Fruit fly (Drosophila melanogaster) whole organism, adult: ENCODE results near the gene CG42369.

Experiments used
- CG11617 ChIP-seq: fragments of 200-800 bp; sonication (Bioruptor generic); optimal IDR thresholded peaks from 2 replicates; lab custom pipeline; 2017; ENCODE audit warnings: mild to moderate bottlenecking, missing biosample characterization, missing genetic modification reagents, missing genetic modification characterization
- CG12768 ChIP-seq: fragments of 200-800 bp; sonication (Bioruptor generic); optimal IDR thresholded peaks from 2 replicates; lab custom pipeline; 2017; ENCODE audit warnings: missing biosample characterization, missing genetic modification characterization, mild to moderate bottlenecking, moderate library complexity, missing genetic modification reagents
- CG14711 ChIP-seq: fragments of 200-800 bp; sonication (Bioruptor generic); optimal IDR thresholded peaks from 2 replicates; lab custom pipeline; 2018; ENCODE audit warnings: missing biosample characterization, mild to moderate bottlenecking, missing genetic modification characterization, moderate library complexity
- CG1620 ChIP-seq: fragments of 200-800 bp; sonication (Bioruptor generic); optimal IDR thresholded peaks from 2 replicates; lab custom pipeline; 2016; ENCODE audit warnings: missing biosample characterization, missing genetic modification characterization
- CG33017 ChIP-seq: fragments of 200-800 bp; sonication (Bioruptor generic); optimal IDR thresholded peaks from 2 replicates; lab custom pipeline; 2018; ENCODE audit warnings: missing biosample characterization, mild to moderate bottlenecking, missing genetic modification characterization, moderate library complexity
- CG5204 ChIP-seq: fragments of 200-800 bp; sonication (Bioruptor generic); optimal IDR thresholded peaks from 2 replicates; lab custom pipeline; 2016; ENCODE audit warnings: missing biosample characterization, missing genetic modification characterization
- CG7045 ChIP-seq: fragments of 200-800 bp; sonication (Bioruptor generic); optimal IDR thresholded peaks from 2 replicates; lab custom pipeline; 2017; ENCODE audit warnings: missing biosample characterization, mild to moderate bottlenecking, missing genetic modification characterization
- CG7101 ChIP-seq: fragments of 200-800 bp; sonication (Bioruptor generic); optimal IDR thresholded peaks from 2 replicates; lab custom pipeline; 2018; ENCODE audit warnings: missing biosample characterization, mild to moderate bottlenecking, missing genetic modification characterization, moderate library complexity
- Clk ChIP-seq: fragments of 200-800 bp; sonication (Bioruptor generic); optimal IDR thresholded peaks from 2 replicates; lab custom pipeline; 2017; ENCODE audit warnings: missing biosample characterization, missing genetic modification characterization
- Crg-1 ChIP-seq: fragments of 200-800 bp; sonication (Bioruptor generic); optimal IDR thresholded peaks from 2 replicates; lab custom pipeline; 2016; ENCODE audit warnings: missing biosample characterization, missing genetic modification characterization
- Hr96 ChIP-seq: fragments of 200-800 bp; sonication (Bioruptor generic); optimal IDR thresholded peaks from 2 replicates; lab custom pipeline; 2016; ENCODE audit warnings: missing biosample characterization, missing genetic modification characterization
- Mnt ChIP-seq: fragments of 200-800 bp; sonication (Bioruptor generic); optimal IDR thresholded peaks from 2 replicates; lab custom pipeline; 2016; ENCODE audit warnings: missing biosample characterization, mild to moderate bottlenecking, missing genetic modification characterization
- bab1 ChIP-seq: fragments of 200-800 bp; sonication (Bioruptor generic); optimal IDR thresholded peaks from 3 replicates; lab custom pipeline; 2019; ENCODE audit warnings: missing biosample characterization, mild to moderate bottlenecking, missing genetic modification characterization, moderate library complexity
- cic ChIP-seq: fragments of 200-800 bp; sonication (Bioruptor generic); optimal IDR thresholded peaks from 2 replicates; lab custom pipeline; 2017; ENCODE audit warnings: missing biosample characterization, mild to moderate bottlenecking, missing genetic modification characterization, moderate library complexity
- cnc ChIP-seq, 2 experiments: fragments of >200 bp; optimal IDR thresholded peaks; 2 replicates each; lab custom pipeline; 2017
- kay ChIP-seq: fragments of 200-800 bp; sonication (Bioruptor generic); peaks from one replicate; lab custom pipeline; 2016; ENCODE audit warnings: missing biosample characterization, missing genetic modification characterization, borderline replicate concordance
- ovo ChIP-seq: fragments of 200-800 bp; sonication (Bioruptor generic); optimal IDR thresholded peaks from 2 replicates; lab custom pipeline; 2016; ENCODE audit warnings: missing biosample characterization, missing genetic modification characterization
- pad ChIP-seq: fragments of 200-800 bp; sonication (Bioruptor generic); optimal IDR thresholded peaks from 3 replicates; lab custom pipeline; 2017; ENCODE audit warnings: missing biosample characterization, missing genetic modification characterization, mild to moderate bottlenecking, moderate library complexity, missing genetic modification reagents
- tj ChIP-seq: fragments of 200-800 bp; sonication (Bioruptor generic); optimal IDR thresholded peaks from 3 replicates; lab custom pipeline; 2017; ENCODE audit warnings: missing biosample characterization, mild to moderate bottlenecking, missing genetic modification characterization, moderate library complexity
- toe ChIP-seq: fragments of 200-800 bp; sonication (Bioruptor generic); optimal IDR thresholded peaks from 2 replicates; lab custom pipeline; 2016; ENCODE audit warnings: missing biosample characterization, missing genetic modification characterization

Gene CG42369

dm6 chr2L:6411089-6411757 is 14.2 kb upstream of the CG42369 start, which contains the start of gene DIP-epsilon:
Gene DIP-epsilon, minus strand, starts transcription at chr2L:6411326.
- TF ChIP-seq kay (no peak), CG11617 (no peak), pad (GFP tag; lab: Kevin White, UChicago) (no peak), CG7101 (tag; lab: Kevin White, UChicago) (no peak), CG7045 (GFP tag; lab: Kevin White, UChicago) (no peak), CG33017 (tag; lab: Kevin White, UChicago) (no peak), Crg-1 (GFP tag; lab: Kevin White, UChicago) (no peak), Hr96 (GFP tag; lab: Kevin White, UChicago) (no peak), CG14711 (tag; lab: Kevin White, UChicago) (no peak), toe (no peak), tj (no peak), cic (GFP tag; lab: Kevin White, UChicago) (no peak)

- TF ChIP-seq ovo (GFP tag; lab: Kevin White, UChicago) (no peak), Mnt (no peak), Clk (no peak)
Measured at dm6 chr2L:6391469-6391868, 5.6 kb downstream of the CG42369 start.

DNA sequence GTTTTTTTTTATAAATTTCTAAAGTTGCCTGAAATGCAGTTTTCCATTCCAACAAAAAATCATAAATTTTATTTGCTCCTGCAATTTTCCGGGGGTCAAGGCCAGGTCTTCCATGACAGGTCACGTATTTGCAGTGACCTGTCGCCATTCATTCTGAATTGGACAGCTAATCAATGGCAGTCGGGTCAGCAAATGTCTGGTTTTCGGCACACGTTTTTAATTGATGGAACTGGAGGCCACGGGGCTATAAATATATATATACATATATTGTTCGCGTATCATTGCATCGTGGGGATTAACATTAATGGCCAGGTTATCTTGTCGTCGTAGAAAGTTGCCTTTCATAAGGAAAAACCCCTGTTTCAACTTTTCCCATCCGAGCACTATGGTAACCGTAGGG is 10.0 kb downstream of the CG42369 start:
- TF ChIP-seq CG12768 (GFP tag; lab: Kevin White, UChicago) = no peak
- TF ChIP-seq CG33017 (tag; lab: Kevin White, UChicago) = no peak
- TF ChIP-seq pad (GFP tag; lab: Kevin White, UChicago) = no peak
- TF ChIP-seq CG14711 (tag; lab: Kevin White, UChicago) = no peak
- TF ChIP-seq bab1 = no peak
- TF ChIP-seq CG1620 (GFP tag; lab: Kevin White, UChicago) = no peak
- no peak for TF ChIP-seq CG7045 (GFP tag; lab: Kevin White, UChicago)
- TF ChIP-seq cnc (optimal IDR thresholded peaks at IDR 0.05; lab: Kevin White, UChicago) = no peak
- no peak for TF ChIP-seq CG7101 (tag; lab: Kevin White, UChicago)

DNA sequence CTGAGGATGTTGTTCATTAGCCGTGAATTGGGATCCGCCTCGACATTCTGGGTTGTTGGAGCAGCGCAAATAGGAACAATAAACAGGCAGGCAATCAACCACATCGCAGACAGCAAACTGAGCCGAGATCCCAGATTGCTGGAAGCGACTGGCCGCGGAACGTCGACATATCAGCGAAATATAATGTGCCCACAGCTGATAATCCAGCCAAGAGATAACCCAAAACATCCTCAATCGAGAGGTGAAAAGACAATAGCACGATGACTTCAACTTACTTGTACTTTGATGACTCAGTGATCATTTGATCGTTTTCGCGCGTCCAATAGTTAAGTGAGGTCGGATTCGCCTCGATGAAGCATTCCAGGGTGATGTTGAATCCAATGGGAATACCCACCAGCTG is 11.6 kb downstream of the CG42369 start, which contains the start of gene Nepl6:
Gene Nepl6, minus strand, starts transcription at position 104 of the 400 bp plus-strand sequence.
- TF ChIP-seq CG14711 (tag; lab: Kevin White, UChicago) (no peak), CG7101 (tag; lab: Kevin White, UChicago) (no peak)

- TF ChIP-seq tj = no peak
- no peak for TF ChIP-seq CG5204 (GFP tag; lab: Kevin White, UChicago)
- no peak for TF ChIP-seq CG33017 (tag; lab: Kevin White, UChicago)
- TF ChIP-seq CG7045 (GFP tag; lab: Kevin White, UChicago) = no peak
- TF ChIP-seq CG12768 (GFP tag; lab: Kevin White, UChicago) = no peak
- TF ChIP-seq kay = no peak
- TF ChIP-seq cnc (optimal IDR thresholded peaks at IDR 0.05; lab: Kevin White, UChicago) = no peak
- TF ChIP-seq CG11617 = no peak
- TF ChIP-seq Hr96 (GFP tag; lab: Kevin White, UChicago) = no peak
- TF ChIP-seq toe = no peak
- TF ChIP-seq Mnt = no peak
- no peak for TF ChIP-seq bab1
- TF ChIP-seq pad (GFP tag; lab: Kevin White, UChicago) = no peak
- TF ChIP-seq CG1620 (GFP tag; lab: Kevin White, UChicago) = no peak
- no peak for TF ChIP-seq CG14711 (tag; lab: Kevin White, UChicago)
- TF ChIP-seq ovo (GFP tag; lab: Kevin White, UChicago) = no peak
- TF ChIP-seq Clk = no peak
- TF ChIP-seq cic (GFP tag; lab: Kevin White, UChicago) = no peak
Measured at dm6 chr2L:6380966-6381365, 16.1 kb downstream of the CG42369 start, which contains the start of gene Nepl5. Gene Nepl5, plus strand, starts transcription at chr2L:6381266.

- TF ChIP-seq bab1 = no peak
- no peak for TF ChIP-seq Mnt
- TF ChIP-seq Hr96 (GFP tag; lab: Kevin White, UChicago) = no peak
- TF ChIP-seq pad (GFP tag; lab: Kevin White, UChicago) = no peak
- TF ChIP-seq cic (GFP tag; lab: Kevin White, UChicago) = no peak
- TF ChIP-seq CG5204 (GFP tag; lab: Kevin White, UChicago) = no peak
- no peak for TF ChIP-seq CG33017 (tag; lab: Kevin White, UChicago)
- no peak for TF ChIP-seq kay
- no peak for TF ChIP-seq toe
- no peak for TF ChIP-seq CG7101 (tag; lab: Kevin White, UChicago)
- no peak for TF ChIP-seq CG14711 (tag; lab: Kevin White, UChicago)
- TF ChIP-seq Clk = no peak
- no peak for TF ChIP-seq CG1620 (GFP tag; lab: Kevin White, UChicago)
- no peak for TF ChIP-seq CG7045 (GFP tag; lab: Kevin White, UChicago)
- TF ChIP-seq cnc (optimal IDR thresholded peaks at IDR 0.05; lab: Kevin White, UChicago) = no peak
- no peak for TF ChIP-seq tj
Measured at dm6 chr2L:6379197-6379596, 17.9 kb downstream of the CG42369 start.

dm6 chr2L:6373141-6373540 is 23.9 kb downstream of the CG42369 start:
- TF ChIP-seq ovo (GFP tag; lab: Kevin White, UChicago) (no peak), CG14711 (tag; lab: Kevin White, UChicago) (no peak), Crg-1 (GFP tag; lab: Kevin White, UChicago) (no peak), cic (GFP tag; lab: Kevin White, UChicago) (no peak)
